Worm (Caenorhabditis elegans) whole organism, L2 larva: ENCODE data around the gene T28A11.16.

Experiments
- F13H6.1 ChIP-seq: sonication (generic microtip); optimal IDR thresholded peaks from 2 replicates; lab custom pipeline; 2016; ENCODE audit warnings: missing genetic modification characterization, missing compliant biosample characterization
- R02D3.7 ChIP-seq: fragments of 150-350 bp; optimal IDR thresholded peaks from 2 replicates; lab custom pipeline; 2014; ENCODE audit warnings: missing biosample characterization, missing genetic modification characterization
- Y55F3AM.14 ChIP-seq: fragments of 200-800 bp; sonication (Bioruptor generic); optimal IDR thresholded peaks from 2 replicates; lab custom pipeline; 2018; ENCODE audit warnings: mild to moderate bottlenecking, missing genetic modification characterization, missing compliant biosample characterization
- ZK546.5 ChIP-seq: sonication (generic microtip); optimal IDR thresholded peaks from 2 replicates; lab custom pipeline; 2017; ENCODE audit warnings: missing biosample characterization, missing genetic modification characterization
- alr-1 ChIP-seq: fragments of 150-350 bp; optimal IDR thresholded peaks from 2 replicates; lab custom pipeline; 2014; ENCODE audit warnings: missing biosample characterization, missing genetic modification characterization
- aly-2 ChIP-seq: fragments of 150-350 bp; optimal IDR thresholded peaks from 2 replicates; lab custom pipeline; 2014; ENCODE audit warnings: missing biosample characterization, missing genetic modification characterization
- ama-1 ChIP-seq: fragments of 150-350 bp; optimal IDR thresholded peaks from 2 replicates; lab custom pipeline; 2018; ENCODE audit warnings: inconsistent platforms
- blmp-1 ChIP-seq: sonication (generic microtip); optimal IDR thresholded peaks from 2 replicates; lab custom pipeline; 2017; ENCODE audit warnings: missing genetic modification characterization, mild to moderate bottlenecking, missing compliant biosample characterization, antibody characterized with exemption, moderate library complexity; ENCODE audit not compliant: insufficient read depth
- ceh-82 ChIP-seq: fragments of 150-350 bp; optimal IDR thresholded peaks from 2 replicates; lab custom pipeline; 2014; ENCODE audit warnings: missing biosample characterization, missing genetic modification characterization
- dmd-4 ChIP-seq: sonication (generic microtip); optimal IDR thresholded peaks from 2 replicates; lab custom pipeline; 2017; ENCODE audit warnings: missing biosample characterization, missing genetic modification characterization
- fos-1 ChIP-seq: fragments of 150-350 bp; optimal IDR thresholded peaks from 2 replicates; lab custom pipeline; 2014; ENCODE audit warnings: missing biosample characterization, missing genetic modification characterization
- gmeb-1 ChIP-seq: fragments of 150-350 bp; optimal IDR thresholded peaks from 2 replicates; lab custom pipeline; 2014; ENCODE audit warnings: missing biosample characterization, missing genetic modification characterization
- lin-11 ChIP-seq: fragments of 150-350 bp; sonication (generic microtip); optimal IDR thresholded peaks from 2 replicates; lab custom pipeline; 2014; ENCODE audit warnings: missing biosample characterization, missing genetic modification characterization, inconsistent platforms, mixed read lengths
- lin-13 ChIP-seq: fragments of 150-350 bp; optimal IDR thresholded peaks from 2 replicates; lab custom pipeline; 2014; ENCODE audit warnings: missing biosample characterization, missing genetic modification reagents, missing genetic modification characterization
- lsy-2 ChIP-seq, 2 experiments: fragments of 150-350 bp in 1 of 2; sonication (generic microtip) in 1 of 2; optimal IDR thresholded peaks; 2 replicates each; lab custom pipeline; 2014 to 2017; ENCODE audit warnings: missing biosample characterization in 2 of 2, missing genetic modification characterization in 2 of 2
- mab-5 ChIP-seq: fragments of 150-350 bp; optimal IDR thresholded peaks from 2 replicates; lab custom pipeline; 2014; ENCODE audit warnings: missing biosample characterization, missing genetic modification characterization
- mbf-1 ChIP-seq: sonication (generic microtip); optimal IDR thresholded peaks from 2 replicates; lab custom pipeline; 2017; ENCODE audit warnings: missing biosample characterization, missing genetic modification characterization
- nhr-12 ChIP-seq: fragments of 150-350 bp; optimal IDR thresholded peaks from 2 replicates; lab custom pipeline; 2014; ENCODE audit warnings: missing biosample characterization, missing genetic modification characterization
- nhr-129 ChIP-seq: fragments of 150-350 bp; optimal IDR thresholded peaks from 2 replicates; lab custom pipeline; 2014; ENCODE audit warnings: missing biosample characterization, missing genetic modification characterization
- nhr-21 ChIP-seq: fragments of 150-350 bp; optimal IDR thresholded peaks from 2 replicates; lab custom pipeline; 2014; ENCODE audit warnings: missing biosample characterization, missing genetic modification characterization
- nhr-23 ChIP-seq: fragments of 150-350 bp; optimal IDR thresholded peaks from 2 replicates; lab custom pipeline; 2014; ENCODE audit warnings: missing biosample characterization, missing genetic modification reagents, missing genetic modification characterization
- nhr-237 ChIP-seq: fragments of 150-350 bp; optimal IDR thresholded peaks from 2 replicates; lab custom pipeline; 2014; ENCODE audit warnings: missing biosample characterization, missing genetic modification characterization
- nhr-25 ChIP-seq: fragments of 150-350 bp; sonication (generic microtip); optimal IDR thresholded peaks from 3 replicates; lab custom pipeline; 2014; ENCODE audit warnings: missing biosample characterization, missing genetic modification characterization
- nhr-6 ChIP-seq: fragments of 150-350 bp; optimal IDR thresholded peaks from 2 replicates; lab custom pipeline; 2014; ENCODE audit warnings: missing biosample characterization, missing genetic modification characterization
- nhr-77 ChIP-seq: fragments of 150-350 bp; optimal IDR thresholded peaks from 2 replicates; lab custom pipeline; 2014; ENCODE audit warnings: missing biosample characterization, missing genetic modification characterization
- peb-1 ChIP-seq: fragments of 150-350 bp; optimal IDR thresholded peaks from 2 replicates; lab custom pipeline; 2014; ENCODE audit warnings: missing biosample characterization, missing genetic modification characterization
- sem-4 ChIP-seq: fragments of 150-350 bp; optimal IDR thresholded peaks from 2 replicates; lab custom pipeline; 2014; ENCODE audit warnings: missing biosample characterization, missing genetic modification reagents, missing genetic modification characterization
- skn-1 ChIP-seq: sonication (generic microtip); optimal IDR thresholded peaks from 2 replicates; lab custom pipeline; 2017; ENCODE audit warnings: missing biosample characterization, missing genetic modification characterization
- sma-3 ChIP-seq: sonication (generic microtip); optimal IDR thresholded peaks from 2 replicates; lab custom pipeline; 2016; ENCODE audit warnings: missing genetic modification reagents, missing genetic modification characterization, missing compliant biosample characterization
- sma-9 ChIP-seq, 2 experiments: fragments of 150-350 bp in 1 of 2; sonication (generic microtip) in 1 of 2; optimal IDR thresholded peaks; 2 replicates each; lab custom pipeline; 2014 to 2016; ENCODE audit warnings: missing genetic modification characterization in 2 of 2, mild to moderate bottlenecking in 1 of 2, missing biosample characterization in 1 of 2, missing compliant biosample characterization in 1 of 2, missing genetic modification reagents in 1 of 2, moderate library complexity in 1 of 2
- snpc-4 ChIP-seq: fragments of 150-350 bp; optimal IDR thresholded peaks from 2 replicates; lab custom pipeline; 2014; ENCODE audit warnings: missing biosample characterization, missing genetic modification characterization
- unc-39 ChIP-seq: fragments of 150-350 bp; optimal IDR thresholded peaks from 2 replicates; lab custom pipeline; 2014; ENCODE audit warnings: missing biosample characterization, missing genetic modification characterization
- unc-55 ChIP-seq: fragments of 150-350 bp; sonication (generic microtip); optimal IDR thresholded peaks from 3 replicates; lab custom pipeline; 2014; ENCODE audit warnings: missing biosample characterization, missing genetic modification reagents, missing genetic modification characterization
- unc-62 ChIP-seq: fragments of 150-350 bp; optimal IDR thresholded peaks from 2 replicates; lab custom pipeline; 2014; ENCODE audit warnings: missing biosample characterization, missing genetic modification reagents, missing genetic modification characterization
- ztf-1 ChIP-seq: fragments of 200-800 bp; sonication (Bioruptor generic); conservative IDR thresholded peaks from 2 replicates; pipeline ENCODE4 v1.3.6; 2022; ENCODE audit warnings: missing genetic modification characterization, missing compliant biosample characterization
- ztf-11 ChIP-seq: sonication (generic microtip); optimal IDR thresholded peaks from 2 replicates; lab custom pipeline; 2017; ENCODE audit warnings: missing biosample characterization, missing genetic modification characterization
- ztf-4 ChIP-seq: fragments of 150-350 bp; optimal IDR thresholded peaks from 2 replicates; lab custom pipeline; 2014; ENCODE audit warnings: missing biosample characterization, missing genetic modification characterization

T28A11.16 gene

DNA sequence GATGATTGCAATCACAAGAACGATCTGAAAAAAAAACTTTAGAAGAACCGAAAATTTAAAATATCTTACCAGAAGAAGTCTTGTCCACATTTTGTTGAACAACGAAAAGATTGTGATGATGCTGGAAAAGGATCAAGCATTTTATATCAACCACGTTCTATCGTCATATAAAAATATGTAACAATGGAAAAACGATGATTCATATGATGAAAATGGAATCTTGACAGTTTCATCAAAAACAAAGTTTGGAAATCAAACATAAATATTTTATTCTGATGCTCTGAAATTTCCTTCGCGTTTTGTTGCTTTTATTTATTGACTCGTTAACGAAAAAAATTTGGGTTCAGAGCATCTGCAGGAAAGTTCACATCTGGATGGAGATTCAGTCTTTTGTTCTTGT is 22.4 kb downstream of the T28A11.16 start, which contains the start of the genes K08D9.9 and str-16:
K08D9.9 (minus strand) TSS at position 101 of the 400 bp plus-strand sequence.
str-16 (plus strand) TSS at position 266 of the 400 bp plus-strand sequence.
- TF ChIP-seq nhr-6 (tag; lab: Kevin White, UChicago): no peak
- no peak for TF ChIP-seq nhr-21 (tag; lab: Kevin White, UChicago)
- TF ChIP-seq sma-3 (GFP tag; lab: Kevin White, UChicago): no peak
- no peak for TF ChIP-seq lin-11 (tag; lab: Kevin White, UChicago)
- TF ChIP-seq R02D3.7 (tag; lab: Kevin White, UChicago): no peak
- no peak for TF ChIP-seq ama-1 (lab: Kevin White, UChicago)
- no peak for TF ChIP-seq unc-55 (GFP tag; lab: Kevin White, UChicago)
- TF ChIP-seq ztf-1: no peak
- no peak for TF ChIP-seq skn-1 (tag; lab: Kevin White, UChicago)
- no peak for TF ChIP-seq unc-62 (GFP tag; lab: Kevin White, UChicago)
- no peak for TF ChIP-seq ztf-4 (tag; lab: Kevin White, UChicago)
- no peak for TF ChIP-seq lin-13 (GFP tag; lab: Kevin White, UChicago)
- no peak for TF ChIP-seq alr-1
- no peak for TF ChIP-seq sma-9 (GFP tag; optimal IDR thresholded peaks at IDR 0.05; lab: Kevin White, UChicago)
- TF ChIP-seq sma-9 (tag; optimal IDR thresholded peaks at IDR 0.05; lab: Kevin White, UChicago): no peak
- no peak for TF ChIP-seq nhr-25 (tag; lab: Kevin White, UChicago)
- no peak for TF ChIP-seq nhr-237 (tag; lab: Kevin White, UChicago)
- TF ChIP-seq nhr-12 (tag; lab: Kevin White, UChicago): no peak

DNA sequence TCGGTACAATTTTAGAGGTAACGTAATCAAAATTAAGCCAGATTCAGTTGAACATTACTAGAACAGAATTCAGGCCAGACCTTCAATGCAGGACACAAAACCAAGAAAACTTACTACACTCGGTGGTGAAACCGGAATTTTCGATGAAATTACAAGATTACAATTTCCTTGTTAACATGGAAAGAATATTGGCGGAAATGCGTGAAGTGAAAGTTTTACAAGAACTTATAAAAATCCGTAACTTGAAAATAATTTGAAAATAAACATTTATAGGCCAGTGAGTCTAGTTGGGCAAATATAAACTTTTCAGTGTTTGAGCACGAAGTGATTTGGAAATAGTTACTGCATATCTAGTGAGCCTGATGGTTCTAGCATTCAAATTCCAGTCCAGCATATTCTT is 24.1 kb downstream of the T28A11.16 start, which contains the start of gene K08D9.6:
K08D9.6 (minus strand) TSS at position 101 of the 400 bp plus-strand sequence.
- TF ChIP-seq F13H6.1 (tag; lab: Kevin White, UChicago) (no peak), sma-9 (GFP tag; optimal IDR thresholded peaks at IDR 0.05; lab: Kevin White, UChicago) (no peak), sma-9 (tag; optimal IDR thresholded peaks at IDR 0.05; lab: Kevin White, UChicago) (no peak), unc-39 (tag; lab: Kevin White, UChicago) (no peak), lsy-2 (tag; optimal IDR thresholded peaks at IDR 0.05; lab: Kevin White, UChicago) (no peak), mab-5 (tag; lab: Kevin White, UChicago) (no peak), ZK546.5 (no peak), nhr-25 (tag; lab: Kevin White, UChicago) (no peak), nhr-12 (tag; lab: Kevin White, UChicago) (no peak), snpc-4 (tag; lab: Kevin White, UChicago) (no peak), ceh-82 (tag; lab: Kevin White, UChicago) (no peak), sma-3 (GFP tag; lab: Kevin White, UChicago) (no peak)

DNA sequence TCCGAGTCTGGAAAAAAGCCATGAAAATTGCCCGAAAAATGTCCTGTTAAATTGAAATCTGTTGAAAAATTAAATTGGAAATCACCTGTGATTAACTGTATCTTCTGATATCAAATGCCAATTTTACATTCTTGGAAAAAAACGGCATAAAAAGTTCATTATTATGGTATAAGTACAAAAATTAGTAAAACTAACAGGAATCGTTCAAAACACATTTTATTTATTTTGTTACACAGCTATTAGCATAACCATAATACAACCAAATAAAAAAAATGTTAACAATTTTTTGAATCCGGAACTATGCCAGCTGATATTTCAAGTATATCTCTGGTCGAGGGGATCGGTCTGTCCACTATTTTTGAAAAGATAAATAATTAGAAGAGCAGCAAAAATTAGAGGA is 28.4 kb downstream of the T28A11.16 start, which contains the start of gene K08D9.10:
K08D9.10 (plus strand) TSS at position 301 of the 400 bp plus-strand sequence.
- TF ChIP-seq ama-1 (lab: Kevin White, UChicago) (no peak), sma-9 (GFP tag; optimal IDR thresholded peaks at IDR 0.05; lab: Kevin White, UChicago) (no peak), sma-9 (tag; optimal IDR thresholded peaks at IDR 0.05; lab: Kevin White, UChicago) (no peak), nhr-23 (tag; lab: Kevin White, UChicago) (no peak), unc-39 (tag; lab: Kevin White, UChicago) (no peak), nhr-6 (tag; lab: Kevin White, UChicago) (no peak), aly-2 (tag; lab: Kevin White, UChicago) (no peak), blmp-1 (tag; lab: Kevin White, UChicago) (no peak), ztf-4 (tag; lab: Kevin White, UChicago) (no peak), snpc-4 (tag; lab: Kevin White, UChicago) (no peak), ztf-11 (no peak)

DNA sequence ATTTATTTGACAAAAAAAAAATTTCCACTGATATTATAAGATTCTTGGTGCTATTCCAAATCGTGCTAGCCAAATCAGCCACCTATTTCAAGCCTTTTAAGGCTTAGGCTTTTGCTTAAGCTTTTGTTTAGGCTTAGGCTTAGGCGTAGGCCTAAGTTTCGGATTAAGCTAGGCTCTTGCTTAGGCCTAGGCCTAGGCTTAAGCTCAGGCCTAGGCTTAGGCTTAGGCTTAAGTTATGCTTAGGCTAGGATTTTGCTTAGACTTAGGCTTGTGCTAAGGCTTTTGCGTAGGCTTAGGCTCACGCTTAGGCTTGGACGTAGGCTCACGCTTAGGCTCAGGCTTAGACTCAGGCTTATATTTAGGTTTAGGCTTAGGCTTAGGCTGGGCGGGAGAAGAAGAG is 28.9 kb downstream of the T28A11.16 start:
- TF ChIP-seq fos-1 (tag; lab: Kevin White, UChicago) (no peak), mbf-1 (tag; lab: Kevin White, UChicago) (no peak), unc-55 (GFP tag; lab: Kevin White, UChicago) (no peak), snpc-4 (tag; lab: Kevin White, UChicago) (no peak), blmp-1 (tag; lab: Kevin White, UChicago) (no peak), ztf-4 (tag; lab: Kevin White, UChicago) (no peak), Y55F3AM.14 (no peak), dmd-4 (tag; lab: Kevin White, UChicago) (no peak), nhr-77 (tag; lab: Kevin White, UChicago) (no peak), sem-4 (tag; lab: Kevin White, UChicago) (no peak), ZK546.5 (no peak), gmeb-1 (tag; lab: Kevin White, UChicago) (no peak), mab-5 (tag; lab: Kevin White, UChicago) (no peak), unc-39 (tag; lab: Kevin White, UChicago) (no peak), nhr-25 (tag; lab: Kevin White, UChicago) (no peak), nhr-237 (tag; lab: Kevin White, UChicago) (no peak), nhr-129 (no peak), peb-1 (tag; lab: Kevin White, UChicago) (no peak)
